Worm (Caenorhabditis elegans) whole organism, L2 larva: ENCODE data around the gene skpo-2.

ENCODE experiments used
- alr-1 ChIP-seq: fragments of 150-350 bp; optimal IDR thresholded peaks from 2 replicates; lab custom pipeline; 2014; ENCODE audit warnings: missing biosample characterization, missing genetic modification characterization
- ceh-16 ChIP-seq: fragments of 150-350 bp; optimal IDR thresholded peaks from 2 replicates; lab custom pipeline; 2014; ENCODE audit warnings: missing biosample characterization, missing genetic modification characterization
- fos-1 ChIP-seq: fragments of 150-350 bp; optimal IDR thresholded peaks from 2 replicates; lab custom pipeline; 2014; ENCODE audit warnings: missing biosample characterization, missing genetic modification characterization
- lin-11 ChIP-seq: fragments of 150-350 bp; sonication (generic microtip); optimal IDR thresholded peaks from 2 replicates; lab custom pipeline; 2014; ENCODE audit warnings: missing biosample characterization, missing genetic modification characterization, inconsistent platforms, mixed read lengths
- mab-5 ChIP-seq: fragments of 150-350 bp; optimal IDR thresholded peaks from 2 replicates; lab custom pipeline; 2014; ENCODE audit warnings: missing biosample characterization, missing genetic modification characterization
- nhr-10 ChIP-seq: sonication (generic microtip); optimal IDR thresholded peaks from 2 replicates; lab custom pipeline; 2017; ENCODE audit warnings: missing biosample characterization, missing genetic modification characterization
- nhr-237 ChIP-seq: fragments of 150-350 bp; optimal IDR thresholded peaks from 2 replicates; lab custom pipeline; 2014; ENCODE audit warnings: missing biosample characterization, missing genetic modification characterization
- nhr-25 ChIP-seq: fragments of 150-350 bp; sonication (generic microtip); optimal IDR thresholded peaks from 3 replicates; lab custom pipeline; 2014; ENCODE audit warnings: missing biosample characterization, missing genetic modification characterization
- peb-1 ChIP-seq: fragments of 150-350 bp; optimal IDR thresholded peaks from 2 replicates; lab custom pipeline; 2014; ENCODE audit warnings: missing biosample characterization, missing genetic modification characterization
- skn-1 ChIP-seq: sonication (generic microtip); optimal IDR thresholded peaks from 2 replicates; lab custom pipeline; 2017; ENCODE audit warnings: missing biosample characterization, missing genetic modification characterization
- unc-39 ChIP-seq: fragments of 150-350 bp; optimal IDR thresholded peaks from 2 replicates; lab custom pipeline; 2014; ENCODE audit warnings: missing biosample characterization, missing genetic modification characterization
- unc-62 ChIP-seq: fragments of 150-350 bp; optimal IDR thresholded peaks from 2 replicates; lab custom pipeline; 2014; ENCODE audit warnings: missing biosample characterization, missing genetic modification reagents, missing genetic modification characterization

DNA sequence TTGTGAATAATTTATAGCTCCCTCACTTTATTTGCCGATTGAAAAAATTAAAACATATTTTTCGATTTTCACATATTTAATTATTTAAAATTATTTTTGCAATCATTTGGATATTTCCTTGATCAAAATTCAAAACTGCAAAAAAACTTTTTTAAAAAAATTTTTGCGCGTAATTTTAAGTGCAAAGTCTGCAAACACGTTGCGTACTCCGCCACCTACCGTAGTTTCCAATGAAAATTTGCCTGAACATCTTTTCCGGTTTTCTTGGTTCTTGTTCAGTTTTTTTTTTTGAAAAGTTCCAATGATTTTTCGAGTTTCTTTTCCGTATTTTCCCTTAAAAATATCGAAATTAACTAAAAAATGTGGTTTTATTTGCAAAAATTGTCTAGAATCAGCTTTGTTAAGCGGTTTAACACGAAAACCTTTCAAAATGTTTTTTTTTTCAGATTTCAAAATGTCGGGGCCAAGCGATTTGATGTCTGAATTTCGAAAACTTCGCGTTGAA is 12.5 kb upstream of the skpo-2 start, which contains the start of gene C16C8.25:
- TF ChIP-seq mab-5 = no peak
- no peak for TF ChIP-seq nhr-237 (tag; lab: Kevin White, UChicago)
- TF ChIP-seq lin-11 (tag; lab: Kevin White, UChicago) = no peak
- no peak for TF ChIP-seq nhr-10 (tag; lab: Kevin White, UChicago)
- TF ChIP-seq unc-62 (GFP tag; lab: Kevin White, UChicago) = no peak
- TF ChIP-seq fos-1 (tag; lab: Kevin White, UChicago) = no peak
- no peak for TF ChIP-seq skn-1 (tag; lab: Kevin White, UChicago)
- no peak for TF ChIP-seq alr-1 (tag; lab: Kevin White, UChicago)
- TF ChIP-seq unc-39 (tag; lab: Kevin White, UChicago) = no peak
- TF ChIP-seq nhr-25 = no peak
- no peak for TF ChIP-seq ceh-16 (tag; lab: Kevin White, UChicago)
- TF ChIP-seq peb-1 (tag; lab: Kevin White, UChicago) = no peak
